Worm (Caenorhabditis elegans): ENCODE results near the gene str-23.

Gene str-23

ce11 chrV:15661580-15661979 lies 16.9 kb downstream of the str-23 start:
- TF ChIP-seq dsc-1 (tag; optimal IDR thresholded peaks at IDR 0.05) (peak; percentile 72), fkh-8 (tag; optimal IDR thresholded peaks at IDR 0.05) (no peak), nhr-85 (tag) (no peak), alr-1 (tag; optimal IDR thresholded peaks at IDR 0.05; ENCODE audit: borderline replicate concordance) (no peak), lsy-2 (tag; optimal IDR thresholded peaks at IDR 0.05) (peak in 1 of 2 experiments; percentile 20), swsn-7 (tag; optimal IDR thresholded peaks at IDR 0.05) (no peak), lin-39 (tag; optimal IDR thresholded peaks at IDR 0.05) (no peak), nhr-71 (tag; optimal IDR thresholded peaks at IDR 0.05) (peak; percentile 8), lin-13 (GFP tag; optimal IDR thresholded peaks at IDR 0.05) (no peak), unc-130 (tag; optimal IDR thresholded peaks at IDR 0.05) (no peak), zag-1 (tag; optimal IDR thresholded peaks at IDR 0.05) (no peak), pax-3 (tag; optimal IDR thresholded peaks at IDR 0.05) (no peak), nhr-90 (tag; optimal IDR thresholded peaks at IDR 0.05; ENCODE audit: poor library complexity) (no peak), ztf-11 (tag; optimal IDR thresholded peaks at IDR 0.05) (no peak), rnt-1 (tag; optimal IDR thresholded peaks at IDR 0.05) (peak; percentile 52), F16B12.6 (tag; optimal IDR thresholded peaks at IDR 0.05) (no peak), C04F5.9 (tag; optimal IDR thresholded peaks at IDR 0.05) (no peak), tbx-2 (tag; optimal IDR thresholded peaks at IDR 0.05) (no peak)

ce11 chrV:15664053-15664661 lies 19.5 kb downstream of the str-23 start:
- peak; percentile 16 for TF ChIP-seq swsn-7 (tag; optimal IDR thresholded peaks at IDR 0.05)
- TF ChIP-seq efl-1 (optimal IDR thresholded peaks at IDR 0.05): peak; percentile 29 to 37
- peak; percentile 11 to 84 for TF ChIP-seq efl-1 (GFP tag; optimal IDR thresholded peaks at IDR 0.05 in 1 of 2)
- peak; percentile 81 for TF ChIP-seq nhr-20 (tag; optimal IDR thresholded peaks at IDR 0.05)
- peak in 1 of 3 experiments; percentile 24 for TF ChIP-seq ceh-82 (tag; optimal IDR thresholded peaks at IDR 0.05)
- peak; percentile 20 for TF ChIP-seq tbx-2 (tag; optimal IDR thresholded peaks at IDR 0.05)
- TF ChIP-seq alr-1 (tag; optimal IDR thresholded peaks at IDR 0.05; ENCODE audit: borderline replicate concordance): no peak
- TF ChIP-seq pag-3 (tag; optimal IDR thresholded peaks at IDR 0.05; ENCODE audit: borderline replicate concordance, insufficient read depth): peak; percentile 76
- no peak for TF ChIP-seq ceh-63 (GFP tag; optimal IDR thresholded peaks at IDR 0.05)
- TF ChIP-seq nhr-71 (tag; optimal IDR thresholded peaks at IDR 0.05): peak; percentile 67
- peak; percentile 58 for TF ChIP-seq rnt-1 (tag; optimal IDR thresholded peaks at IDR 0.05)
- peak; percentile 62 for TF ChIP-seq snu-23 (GFP tag; optimal IDR thresholded peaks at IDR 0.05)
- no peak for TF ChIP-seq hlh-4 (tag; optimal IDR thresholded peaks at IDR 0.05)
- TF ChIP-seq ceh-90 (tag; optimal IDR thresholded peaks at IDR 0.05): no peak
- TF ChIP-seq lin-14 (GFP tag; optimal IDR thresholded peaks at IDR 0.05): peak; percentile 83
- TF ChIP-seq mep-1 (tag; optimal IDR thresholded peaks at IDR 0.05): peak; percentile 59
- TF ChIP-seq lin-13 (GFP tag; optimal IDR thresholded peaks at IDR 0.05): no peak
- TF ChIP-seq lin-39 (tag; optimal IDR thresholded peaks at IDR 0.05): no peak
- TF ChIP-seq egl-27 (tag; optimal IDR thresholded peaks at IDR 0.05): peak in 1 of 2 experiments; percentile 11
- peak; percentile 89 for TF ChIP-seq nhr-85 (tag)
- TF ChIP-seq nhr-12 (tag; optimal IDR thresholded peaks at IDR 0.05): no peak
- TF ChIP-seq ztf-11 (tag; optimal IDR thresholded peaks at IDR 0.05): no peak
- peak; percentile 2 to 23 (median 5) for TF ChIP-seq dpl-1 (GFP tag; optimal IDR thresholded peaks at IDR 0.05)
- peak; percentile 55 to 71 for TF ChIP-seq lsy-2 (tag; optimal IDR thresholded peaks at IDR 0.05)
- TF ChIP-seq C16A3.4 (tag; optimal IDR thresholded peaks at IDR 0.05): peak; percentile 47
- TF ChIP-seq vab-15 (tag; optimal IDR thresholded peaks at IDR 0.05): no peak
- TF ChIP-seq elt-3 (tag; optimal IDR thresholded peaks at IDR 0.05): peak in 3 of 6 experiments; percentile 41 to 63 (median 59)
- peak; percentile 50 for TF ChIP-seq nhr-77 (tag; optimal IDR thresholded peaks at IDR 0.05)
- TF ChIP-seq lin-35 (GFP tag; optimal IDR thresholded peaks at IDR 0.05): peak; percentile 7 to 58
- TF ChIP-seq ama-1 (optimal IDR thresholded peaks at IDR 0.05): no peak
- peak; percentile 72 for TF ChIP-seq grh-1 (GFP tag; IDR thresholded peaks at IDR 0.05)
- TF ChIP-seq skn-1 (tag; optimal IDR thresholded peaks at IDR 0.05): peak; percentile 12
- peak; percentile 15 for TF ChIP-seq elt-2 (tag; optimal IDR thresholded peaks at IDR 0.05)
- TF ChIP-seq blmp-1 (tag; optimal IDR thresholded peaks at IDR 0.05): peak; percentile 95
- TF ChIP-seq mdl-1 (tag; optimal IDR thresholded peaks at IDR 0.05): peak in 1 of 2 experiments; percentile 62
